Fruit fly (Drosophila melanogaster): ENCODE results near the gene CG33169.

- TF ChIP-seq CG8478 (optimal IDR thresholded peaks at IDR 0.05) (no peak), CTCF (optimal IDR thresholded peaks at IDR 0.05) (no peak)
Measured at dm6 chr3L:22887677-22888076, 24.0 kb downstream of the CG33169 start.

Measured in S2 (cell line).